Worm (Caenorhabditis elegans) whole organism, early embryonic: ENCODE data around the gene cfp-1.

Experiments used
- B0310.2 ChIP-seq: sonication (generic microtip); optimal IDR thresholded peaks from 2 replicates; lab custom pipeline; 2016; ENCODE audit warnings: mild to moderate bottlenecking, missing genetic modification characterization, missing compliant biosample characterization
- F13C5.2 ChIP-seq: sonication (generic microtip); optimal IDR thresholded peaks from 2 replicates; lab custom pipeline; 2017; ENCODE audit warnings: mild to moderate bottlenecking, missing genetic modification characterization, inconsistent platforms, missing compliant biosample characterization
- aly-1 ChIP-seq: sonication (generic microtip); optimal IDR thresholded peaks from 2 replicates; lab custom pipeline; 2016; ENCODE audit warnings: missing genetic modification characterization, missing compliant biosample characterization
- ama-1 ChIP-seq: fragments of 150-350 bp; optimal IDR thresholded peaks from 2 replicates; lab custom pipeline; 2014
- ceh-13 ChIP-seq: fragments of 200-800 bp; sonication (Bioruptor generic); optimal IDR thresholded peaks from 2 replicates; lab custom pipeline; 2018; ENCODE audit warnings: mild to moderate bottlenecking, missing genetic modification characterization, missing compliant biosample characterization
- ceh-36 ChIP-seq: sonication (generic microtip); optimal IDR thresholded peaks from 2 replicates; lab custom pipeline; 2016; ENCODE audit warnings: missing genetic modification characterization, inconsistent platforms, missing compliant biosample characterization
- ets-7 ChIP-seq: sonication (generic microtip); optimal IDR thresholded peaks from 2 replicates; lab custom pipeline; 2016; ENCODE audit warnings: missing genotype, missing genetic modification characterization, missing compliant biosample characterization
- flt-1 ChIP-seq: fragments of 200-800 bp; sonication (Bioruptor generic); IDR thresholded peaks from 2 replicates; pipeline ENCODE4 v1.3.6; 2022; ENCODE audit warnings: missing genetic modification characterization, missing compliant biosample characterization
- hmbx-1 ChIP-seq: sonication (generic microtip); optimal IDR thresholded peaks from 2 replicates; lab custom pipeline; 2016; ENCODE audit warnings: mild to moderate bottlenecking, missing genetic modification characterization, missing compliant biosample characterization
- hmg-4 ChIP-seq: fragments of 200-800 bp; sonication (Bioruptor generic); optimal IDR thresholded peaks from 2 replicates; lab custom pipeline; 2018; ENCODE audit warnings: mild to moderate bottlenecking, missing genetic modification characterization, missing compliant biosample characterization
- hnd-1 ChIP-seq: sonication (generic microtip); optimal IDR thresholded peaks from 2 replicates; lab custom pipeline; 2016; ENCODE audit warnings: missing genetic modification characterization, missing compliant biosample characterization
- pes-1 ChIP-seq: fragments of 200-800 bp; sonication (Bioruptor generic); IDR thresholded peaks from 2 replicates; pipeline ENCODE4 v1.3.6; 2022; ENCODE audit warnings: missing genetic modification reagents, missing genetic modification characterization, missing compliant biosample characterization
- scrt-1 ChIP-seq: fragments of 200-800 bp; sonication (Bioruptor generic); IDR thresholded peaks from 2 replicates; pipeline ENCODE4 v1.3.6; 2022; ENCODE audit warnings: missing genetic modification characterization, missing compliant biosample characterization
- sea-1 ChIP-seq: fragments of 200-800 bp; sonication (Bioruptor generic); conservative IDR thresholded peaks from 2 replicates; pipeline ENCODE4 v1.3.6; 2022; ENCODE audit warnings: missing genetic modification characterization, missing compliant biosample characterization
- tbx-11 ChIP-seq: fragments of 200-800 bp; sonication (Bioruptor generic); IDR thresholded peaks from 2 replicates; pipeline ENCODE4 v1.3.6; 2022; ENCODE audit warnings: missing genetic modification characterization, missing compliant biosample characterization
- tbx-37 ChIP-seq: fragments of 200-800 bp; sonication (Bioruptor generic); conservative IDR thresholded peaks from 2 replicates; pipeline ENCODE4 v1.3.6; 2022; ENCODE audit warnings: missing genetic modification reagents, missing genetic modification characterization, missing compliant biosample characterization
- tra-4 ChIP-seq: sonication (generic microtip); optimal IDR thresholded peaks from 2 replicates; lab custom pipeline; 2017; ENCODE audit warnings: missing genetic modification characterization, missing compliant biosample characterization

The cfp-1 gene

DNA sequence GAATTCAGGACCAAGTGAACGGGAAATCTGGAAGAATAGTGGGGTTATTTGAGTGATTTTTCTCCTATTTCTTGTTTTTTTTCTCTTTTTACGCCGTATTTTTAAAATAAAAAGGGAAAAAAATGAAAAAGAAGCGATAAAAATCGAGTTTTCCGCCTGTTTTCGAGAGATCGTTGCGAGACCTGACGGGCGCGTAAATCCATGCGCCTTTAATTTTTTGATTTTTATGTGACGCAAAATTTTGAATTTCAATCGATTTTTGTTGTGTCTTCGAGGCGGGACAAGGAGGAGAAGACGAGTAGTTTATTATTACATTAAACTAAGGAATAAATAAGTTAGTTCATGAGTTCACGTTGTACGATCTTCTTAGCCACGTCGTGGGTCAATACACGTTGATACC lies 36.4 kb downstream of the cfp-1 start:
- no peak for TF ChIP-seq B0310.2
- no peak for TF ChIP-seq ama-1 (lab: Kevin White, UChicago)
- no peak for TF ChIP-seq tra-4
- TF ChIP-seq tbx-11 (GFP tag; lab: Robert Waterston, UW): no peak
- TF ChIP-seq sea-1 (GFP tag; lab: Robert Waterston, UW): no peak
- TF ChIP-seq F13C5.2 (tag; lab: Kevin White, UChicago): no peak
- TF ChIP-seq flt-1 (GFP tag; lab: Robert Waterston, UW): no peak
- TF ChIP-seq hnd-1 (tag; lab: Kevin White, UChicago): no peak
- no peak for TF ChIP-seq scrt-1 (GFP tag; lab: Robert Waterston, UW)
- TF ChIP-seq aly-1 (tag; lab: Kevin White, UChicago): no peak
- no peak for TF ChIP-seq hmbx-1 (tag; lab: Kevin White, UChicago)
- TF ChIP-seq ceh-36: no peak
- no peak for TF ChIP-seq ets-7 (tag; lab: Kevin White, UChicago)
- TF ChIP-seq tbx-37 (GFP tag; lab: Robert Waterston, UW): no peak

DNA sequence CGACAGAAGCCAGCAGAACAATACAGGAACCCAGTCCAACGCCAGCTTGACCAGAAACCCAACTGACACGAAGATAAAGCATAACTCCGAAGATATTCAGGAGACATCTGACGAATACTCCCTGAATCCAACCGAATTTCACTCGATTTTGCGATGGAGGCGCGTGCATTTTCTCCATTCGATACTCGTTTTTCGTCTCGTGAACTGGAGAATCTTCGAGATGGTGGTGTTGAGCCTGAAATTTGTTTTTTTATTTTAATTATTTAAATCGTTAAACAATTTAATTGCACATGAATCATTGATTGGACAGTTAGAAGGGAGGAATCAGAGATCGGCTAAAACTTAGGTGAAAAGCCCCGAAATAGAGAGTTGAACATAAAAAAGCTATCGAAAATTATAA lies 37.1 kb downstream of the cfp-1 start:
- TF ChIP-seq flt-1 (GFP tag; lab: Robert Waterston, UW): no peak
- TF ChIP-seq sea-1 (GFP tag; lab: Robert Waterston, UW): no peak
- TF ChIP-seq hnd-1 (tag; lab: Kevin White, UChicago): no peak
- TF ChIP-seq tbx-37 (GFP tag; lab: Robert Waterston, UW): no peak
- TF ChIP-seq hmg-4 (GFP tag; lab: Kevin White, UChicago): no peak
- TF ChIP-seq F13C5.2 (tag; lab: Kevin White, UChicago): no peak
- no peak for TF ChIP-seq tbx-11 (GFP tag; lab: Robert Waterston, UW)
- TF ChIP-seq tra-4: no peak
- no peak for TF ChIP-seq ama-1 (lab: Kevin White, UChicago)
- TF ChIP-seq scrt-1 (GFP tag; lab: Robert Waterston, UW): no peak
- no peak for TF ChIP-seq B0310.2
- no peak for TF ChIP-seq ceh-13 (GFP tag; lab: Kevin White, UChicago)
- no peak for TF ChIP-seq hmbx-1 (tag; lab: Kevin White, UChicago)
- TF ChIP-seq ets-7 (tag; lab: Kevin White, UChicago): no peak
- no peak for TF ChIP-seq aly-1 (tag; lab: Kevin White, UChicago)
- no peak for TF ChIP-seq pes-1 (GFP tag; lab: Robert Waterston, UW)

- TF ChIP-seq hnd-1 (tag; lab: Kevin White, UChicago): no peak
Measured at ce11 chrIV:14115045-14115444, 37.8 kb downstream of the cfp-1 start.

- no peak for TF ChIP-seq ceh-13 (GFP tag; lab: Kevin White, UChicago)
Measured at ce11 chrIV:14115556-14115955, 38.3 kb downstream of the cfp-1 start.

DNA sequence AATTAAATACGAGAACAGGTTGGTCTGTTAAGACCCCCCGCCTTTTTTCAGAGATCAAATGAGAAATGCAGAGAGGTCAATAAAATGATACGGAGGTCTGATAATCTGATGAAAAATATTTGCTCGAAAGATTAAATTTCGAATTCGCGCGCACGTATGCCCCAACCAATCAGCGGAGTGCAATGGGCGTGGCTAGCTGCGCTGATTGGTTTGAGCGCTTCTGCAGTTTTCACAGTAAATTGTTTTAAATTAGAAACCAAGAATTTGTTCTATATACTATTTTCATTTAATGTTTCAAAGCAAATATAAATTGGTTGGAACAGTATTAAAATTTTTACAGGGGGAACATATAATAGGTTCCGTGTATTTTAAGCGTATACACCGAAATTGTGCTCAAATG lies 42.1 kb downstream of the cfp-1 start:
- TF ChIP-seq tbx-37 (GFP tag; lab: Robert Waterston, UW) (no peak), sea-1 (GFP tag; lab: Robert Waterston, UW) (no peak), flt-1 (GFP tag; lab: Robert Waterston, UW) (no peak), pes-1 (GFP tag; lab: Robert Waterston, UW) (no peak), tbx-11 (GFP tag; lab: Robert Waterston, UW) (no peak), B0310.2 (no peak), hnd-1 (tag; lab: Kevin White, UChicago) (no peak), ama-1 (lab: Kevin White, UChicago) (no peak), aly-1 (tag; lab: Kevin White, UChicago) (no peak), scrt-1 (GFP tag; lab: Robert Waterston, UW) (no peak), ceh-13 (GFP tag; lab: Kevin White, UChicago) (no peak), F13C5.2 (tag; lab: Kevin White, UChicago) (no peak), ceh-36 (no peak), hmg-4 (GFP tag; lab: Kevin White, UChicago) (no peak), tra-4 (no peak), ets-7 (tag; lab: Kevin White, UChicago) (no peak), hmbx-1 (tag; lab: Kevin White, UChicago) (no peak)

DNA sequence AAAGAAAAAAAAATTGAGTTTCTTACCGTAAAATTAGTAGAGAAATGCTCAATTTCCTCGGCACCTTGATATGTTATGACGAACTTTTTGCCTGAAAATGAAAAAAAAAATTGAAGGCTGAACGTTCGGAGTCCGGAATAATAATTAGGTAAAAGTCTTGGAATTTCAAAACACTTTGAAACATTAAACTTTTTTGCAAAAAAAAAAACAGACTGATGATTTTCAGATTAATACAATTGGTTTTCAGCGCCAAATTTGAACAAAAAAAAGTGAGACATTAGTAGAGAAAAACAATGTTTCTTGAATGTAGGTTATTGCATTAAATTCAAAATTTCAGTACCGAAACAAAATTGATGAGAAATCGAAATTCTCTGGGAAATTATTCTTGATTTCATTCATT lies 46.7 kb downstream of the cfp-1 start, which contains the start of gene nkcc-1:
nkcc-1 (minus strand) TSS at position 101 of the 400 bp plus-strand sequence.
- no peak for TF ChIP-seq tbx-11 (GFP tag; lab: Robert Waterston, UW)
- TF ChIP-seq sea-1 (GFP tag; lab: Robert Waterston, UW): no peak
- TF ChIP-seq hnd-1 (tag; lab: Kevin White, UChicago): no peak
- TF ChIP-seq hmg-4 (GFP tag; lab: Kevin White, UChicago): no peak
- no peak for TF ChIP-seq scrt-1 (GFP tag; lab: Robert Waterston, UW)
- no peak for TF ChIP-seq pes-1 (GFP tag; lab: Robert Waterston, UW)
- TF ChIP-seq hmbx-1 (tag; lab: Kevin White, UChicago): no peak
- TF ChIP-seq F13C5.2 (tag; lab: Kevin White, UChicago): no peak
- TF ChIP-seq tra-4: no peak
- no peak for TF ChIP-seq tbx-37 (GFP tag; lab: Robert Waterston, UW)
- TF ChIP-seq B0310.2: no peak
- no peak for TF ChIP-seq ama-1 (lab: Kevin White, UChicago)
- TF ChIP-seq ets-7 (tag; lab: Kevin White, UChicago): no peak
- no peak for TF ChIP-seq ceh-13 (GFP tag; lab: Kevin White, UChicago)

- TF ChIP-seq aly-1 (tag; lab: Kevin White, UChicago) (no peak), F13C5.2 (tag; lab: Kevin White, UChicago) (peak; percentile 13), pes-1 (GFP tag; lab: Robert Waterston, UW) (no peak)
Measured at ce11 chrIV:14127805-14128610, 50.8 kb downstream of the cfp-1 start, which contains the start of gene H12I19.115. TSS of gene H12I19.115 (minus strand) at chrIV:14127855.
